Worm (Caenorhabditis elegans) whole organism, L4/young adult: ENCODE measurements around the gene T09F5.20.

ENCODE experiments used
- W03F9.2 ChIP-seq: fragments of 150-350 bp; optimal IDR thresholded peaks from 2 replicates; lab custom pipeline; 2014; ENCODE audit warnings: missing biosample characterization, missing genetic modification characterization
- dao-5 ChIP-seq: sonication (generic microtip); optimal IDR thresholded peaks from 2 replicates; lab custom pipeline; 2016; ENCODE audit warnings: missing genotype, missing genetic modification characterization, moderate library complexity, missing compliant biosample characterization
- him-1 ChIP-seq: sonication (generic microtip); optimal IDR thresholded peaks from 2 replicates; lab custom pipeline; 2016; ENCODE audit warnings: missing genotype, missing genetic modification reagents, missing genetic modification characterization, missing compliant biosample characterization

- TF ChIP-seq him-1 (tag; lab: Kevin White, UChicago) (no peak), W03F9.2 (tag; lab: Kevin White, UChicago) (no peak), dao-5 (no peak)
Measured at ce11 chrV:15156504-15156903, 8.8 kb upstream of the T09F5.20 start.
